In genomic region chrII:7301670-7302151, ce11 we compare ENCODE assay signal across 6 worm cellular contexts.
TF ChIP-seq lines count a peak whose summit lies in the region.

Gene cul-4, plus strand, starts transcription at chrII:7302101.

TF ChIP-seq in whole organism, L1 larva, 84 proteins besides CTCF, POLR2A, EP300 and RAD21 (continued from another document and continues in another):
- TF ChIP-seq lin-13 (GFP tag; optimal IDR thresholded peaks at IDR 0.05; lab: Kevin White, UChicago) (no peak), nhr-71 (tag; optimal IDR thresholded peaks at IDR 0.05; lab: Kevin White, UChicago) (peak; percentile 86), nhr-76 (tag; optimal IDR thresholded peaks at IDR 0.05; lab: Kevin White, UChicago) (no peak), C16A3.4 (tag; optimal IDR thresholded peaks at IDR 0.05; lab: Kevin White, UChicago) (peak; percentile 41), lsy-2 (tag; optimal IDR thresholded peaks at IDR 0.05; lab: Kevin White, UChicago) (peak; percentile 84 to 88), sox-4 (tag; optimal IDR thresholded peaks at IDR 0.05; lab: Kevin White, UChicago) (no peak), nhr-77 (tag; optimal IDR thresholded peaks at IDR 0.05; lab: Kevin White, UChicago) (peak; percentile 12), fkh-8 (tag; optimal IDR thresholded peaks at IDR 0.05; lab: Kevin White, UChicago) (peak; percentile 27), F16B12.6 (tag; optimal IDR thresholded peaks at IDR 0.05; lab: Kevin White, UChicago) (peak; percentile 69), mef-2 (tag; optimal IDR thresholded peaks at IDR 0.05; lab: Kevin White, UChicago) (no peak), hlh-4 (tag; optimal IDR thresholded peaks at IDR 0.05; lab: Kevin White, UChicago) (no peak), unc-62 (GFP tag; optimal IDR thresholded peaks at IDR 0.05; lab: Kevin White, UChicago) (no peak), nhr-85 (tag; lab: Kevin White, UChicago) (peak; percentile 89), ceh-90 (tag; optimal IDR thresholded peaks at IDR 0.05; lab: Kevin White, UChicago) (no peak), ceh-88 (GFP tag; IDR thresholded peaks at IDR 0.05; lab: Robert Waterston, UW) (0 out of 2 replicates have a peak, but pooled peaks have one; percentile 28), hpl-2 (GFP tag; optimal IDR thresholded peaks at IDR 0.05; lab: Kevin White, UChicago) (no peak), zag-1 (tag; optimal IDR thresholded peaks at IDR 0.05; lab: Kevin White, UChicago) (no peak), unc-30 (tag; optimal IDR thresholded peaks at IDR 0.05; lab: Kevin White, UChicago) (no peak), aly-2 (tag; optimal IDR thresholded peaks at IDR 0.05; lab: Kevin White, UChicago) (no peak), nhr-19 (GFP tag; conservative IDR thresholded peaks at IDR 0.05; lab: Robert Waterston, UW) (peak; percentile 82), unc-130 (tag; optimal IDR thresholded peaks at IDR 0.05; lab: Kevin White, UChicago) (peak; percentile 75), elt-3 (tag; optimal IDR thresholded peaks at IDR 0.05; lab: Kevin White, UChicago) (peak in 2 of 6 experiments; percentile 21 to 61)

TF ChIP-seq in whole organism, L2 larva, 48 proteins besides CTCF, POLR2A, EP300 and RAD21 (continued from another document and continues in another):
- TF ChIP-seq aly-2 (tag; optimal IDR thresholded peaks at IDR 0.05; lab: Kevin White, UChicago) = no peak
- TF ChIP-seq mab-5 (tag; optimal IDR thresholded peaks at IDR 0.05; lab: Kevin White, UChicago) = peak; percentile 30
- TF ChIP-seq R02D3.7 (tag; optimal IDR thresholded peaks at IDR 0.05; lab: Kevin White, UChicago) = peak; percentile 26
- no peak for TF ChIP-seq skn-1 (tag; optimal IDR thresholded peaks at IDR 0.05; lab: Kevin White, UChicago)
- no peak for TF ChIP-seq zag-1 (tag; optimal IDR thresholded peaks at IDR 0.05; lab: Kevin White, UChicago)
- no peak for TF ChIP-seq snpc-4 (tag; optimal IDR thresholded peaks at IDR 0.05; lab: Kevin White, UChicago)
- TF ChIP-seq C34F6.9 (tag; optimal IDR thresholded peaks at IDR 0.05; lab: Kevin White, UChicago) = peak; percentile 81
- no peak for TF ChIP-seq mdl-1 (tag; optimal IDR thresholded peaks at IDR 0.05; lab: Kevin White, UChicago)
- TF ChIP-seq nhr-129 (tag; optimal IDR thresholded peaks at IDR 0.05; lab: Kevin White, UChicago) = peak; percentile 31
- peak; percentile 71 for TF ChIP-seq sma-3 (GFP tag; optimal IDR thresholded peaks at IDR 0.05; lab: Kevin White, UChicago)
- TF ChIP-seq alr-1 (tag; optimal IDR thresholded peaks at IDR 0.05; lab: Kevin White, UChicago) = no peak
- TF ChIP-seq blmp-1 (tag; optimal IDR thresholded peaks at IDR 0.05; lab: Kevin White, UChicago; ENCODE audit: insufficient read depth) = peak; percentile 27
- no peak for TF ChIP-seq nhr-6 (tag; optimal IDR thresholded peaks at IDR 0.05; lab: Kevin White, UChicago)
- no peak for TF ChIP-seq nhr-25 (tag; optimal IDR thresholded peaks at IDR 0.05; lab: Kevin White, UChicago)
- no peak for TF ChIP-seq ztf-11 (tag; optimal IDR thresholded peaks at IDR 0.05; lab: Kevin White, UChicago)
- peak; percentile 41 for TF ChIP-seq nhr-21 (tag; optimal IDR thresholded peaks at IDR 0.05; lab: Kevin White, UChicago)
- no peak for TF ChIP-seq mbf-1 (tag; optimal IDR thresholded peaks at IDR 0.05; lab: Kevin White, UChicago)
- no peak for TF ChIP-seq nhr-11 (tag; optimal IDR thresholded peaks at IDR 0.05; lab: Kevin White, UChicago)
- no peak for TF ChIP-seq nhr-23 (tag; optimal IDR thresholded peaks at IDR 0.05; lab: Kevin White, UChicago)
- no peak for TF ChIP-seq unc-55 (GFP tag; optimal IDR thresholded peaks at IDR 0.05; lab: Kevin White, UChicago)
- TF ChIP-seq nhr-237 (tag; optimal IDR thresholded peaks at IDR 0.05; lab: Kevin White, UChicago) = no peak
- TF ChIP-seq fos-1 (tag; optimal IDR thresholded peaks at IDR 0.05; lab: Kevin White, UChicago) = no peak
- no peak for TF ChIP-seq ZK546.5 (tag; optimal IDR thresholded peaks at IDR 0.05; lab: Kevin White, UChicago)
- TF ChIP-seq lin-13 (GFP tag; optimal IDR thresholded peaks at IDR 0.05; lab: Kevin White, UChicago) = no peak

TF ChIP-seq in whole organism, L3 larva, 47 proteins besides CTCF, POLR2A, EP300 and RAD21 (continued from another document):
- no peak for TF ChIP-seq elt-1 (tag; optimal IDR thresholded peaks at IDR 0.05; lab: Kevin White, UChicago)
- peak; percentile 83 for TF ChIP-seq snpc-4 (tag; optimal IDR thresholded peaks at IDR 0.05; lab: Kevin White, UChicago)
- no peak for TF ChIP-seq nhr-77 (tag; optimal IDR thresholded peaks at IDR 0.05; lab: Kevin White, UChicago)
- TF ChIP-seq skn-1 (tag; optimal IDR thresholded peaks at IDR 0.05; lab: Kevin White, UChicago) = no peak
- no peak for TF ChIP-seq ztf-11 (tag; optimal IDR thresholded peaks at IDR 0.05; lab: Kevin White, UChicago)
- TF ChIP-seq hmg-11 (tag; optimal IDR thresholded peaks at IDR 0.05; lab: Kevin White, UChicago) = no peak
- no peak for TF ChIP-seq nhr-23 (tag; optimal IDR thresholded peaks at IDR 0.05; lab: Kevin White, UChicago)
- TF ChIP-seq unc-39 (tag; optimal IDR thresholded peaks at IDR 0.05; lab: Kevin White, UChicago) = no peak
- TF ChIP-seq nhr-25 (tag; optimal IDR thresholded peaks at IDR 0.05; lab: Kevin White, UChicago) = peak; percentile 69
- no peak for TF ChIP-seq egl-27 (tag; optimal IDR thresholded peaks at IDR 0.05; lab: Kevin White, UChicago)
- TF ChIP-seq fos-1 (tag; optimal IDR thresholded peaks at IDR 0.05; lab: Kevin White, UChicago) = no peak
- no peak for TF ChIP-seq eor-1 (tag; optimal IDR thresholded peaks at IDR 0.05; lab: Kevin White, UChicago)
- TF ChIP-seq nhr-43 (tag; optimal IDR thresholded peaks at IDR 0.05; lab: Kevin White, UChicago; ENCODE audit: poor library complexity, severe bottlenecking) = peak; percentile 75
- peak; percentile 29 for TF ChIP-seq ceh-82 (tag; optimal IDR thresholded peaks at IDR 0.05; lab: Kevin White, UChicago)
- TF ChIP-seq daf-12 (tag; optimal IDR thresholded peaks at IDR 0.05; lab: Kevin White, UChicago) = no peak
- TF ChIP-seq elt-2 (tag; optimal IDR thresholded peaks at IDR 0.05; lab: Kevin White, UChicago) = peak; percentile 47
- no peak for TF ChIP-seq nfya-1 (tag; optimal IDR thresholded peaks at IDR 0.05; lab: Kevin White, UChicago; ENCODE audit: insufficient read depth)

TF ChIP-seq in whole organism, L4 larva, 104 proteins besides CTCF, POLR2A, EP300 and RAD21 (continued from another document and continues in another):
- TF ChIP-seq unc-130 (GFP tag; optimal IDR thresholded peaks at IDR 0.05; lab: Kevin White, UChicago) = peak; percentile 71
- no peak for TF ChIP-seq fos-1 (tag; optimal IDR thresholded peaks at IDR 0.05; lab: Kevin White, UChicago)
- no peak for TF ChIP-seq vab-7 (GFP tag; IDR thresholded peaks at IDR 0.05; lab: Robert Waterston, UW)
- no peak for TF ChIP-seq ceh-20 (GFP tag; IDR thresholded peaks at IDR 0.05; lab: Robert Waterston, UW)
- no peak for TF ChIP-seq dmd-6 (GFP tag; IDR thresholded peaks at IDR 0.05; lab: Robert Waterston, UW)
- peak; percentile 82 for TF ChIP-seq Y48G9A.11 (GFP tag; IDR thresholded peaks at IDR 0.05; lab: Robert Waterston, UW)
- TF ChIP-seq dmd-8 (GFP tag; IDR thresholded peaks at IDR 0.05; lab: Robert Waterston, UW) = no peak
- TF ChIP-seq daf-16 (GFP tag; optimal IDR thresholded peaks at IDR 0.05; lab: Kevin White, UChicago) = peak in 1 of 2 experiments; percentile 5
- TF ChIP-seq daf-16 (tag; optimal IDR thresholded peaks at IDR 0.05; lab: Kevin White, UChicago) = no peak
- no peak for TF ChIP-seq F37D6.2 (tag; optimal IDR thresholded peaks at IDR 0.05; lab: Kevin White, UChicago)
- peak; percentile 96 for TF ChIP-seq aha-1 (tag; lab: Kevin White, UChicago)
- no peak for TF ChIP-seq daf-12 (tag; optimal IDR thresholded peaks at IDR 0.05; lab: Kevin White, UChicago)
- no peak for TF ChIP-seq fkh-10 (GFP tag; optimal IDR thresholded peaks at IDR 0.05; lab: Kevin White, UChicago)
- no peak for TF ChIP-seq tra-1 (GFP tag; IDR thresholded peaks at IDR 0.05; lab: Robert Waterston, UW)
- no peak for TF ChIP-seq Y105C5A.15 (GFP tag; IDR thresholded peaks at IDR 0.05; lab: Robert Waterston, UW)
- no peak for TF ChIP-seq sdz-12 (GFP tag; optimal IDR thresholded peaks at IDR 0.05; lab: Kevin White, UChicago)
- peak; percentile 40 for TF ChIP-seq F10B5.3 (tag; optimal IDR thresholded peaks at IDR 0.05; lab: Kevin White, UChicago)
- TF ChIP-seq Y5F2A.4 (GFP tag; optimal IDR thresholded peaks at IDR 0.05; lab: Kevin White, UChicago) = no peak
- no peak for TF ChIP-seq egl-43 (GFP tag; IDR thresholded peaks at IDR 0.05; lab: Robert Waterston, UW)
- TF ChIP-seq lin-15B (tag; optimal IDR thresholded peaks at IDR 0.05; lab: Kevin White, UChicago) = peak; percentile 13
- TF ChIP-seq lin-38 (GFP tag; IDR thresholded peaks at IDR 0.05; lab: Robert Waterston, UW) = peak; percentile 84
- no peak for TF ChIP-seq ZK546.5 (tag; optimal IDR thresholded peaks at IDR 0.05; lab: Kevin White, UChicago)
- TF ChIP-seq mxl-3 (GFP tag; optimal IDR thresholded peaks at IDR 0.05; lab: Kevin White, UChicago) = no peak
- no peak for TF ChIP-seq ZK337.2 (GFP tag; IDR thresholded peaks at IDR 0.05; lab: Robert Waterston, UW)
- no peak for TF ChIP-seq nhr-48 (tag; optimal IDR thresholded peaks at IDR 0.05; lab: Kevin White, UChicago)
- no peak for TF ChIP-seq hif-1 (tag; optimal IDR thresholded peaks at IDR 0.05; lab: Kevin White, UChicago)
- TF ChIP-seq hlh-11 (tag; optimal IDR thresholded peaks at IDR 0.05; lab: Kevin White, UChicago) = peak; percentile 75
- TF ChIP-seq dpl-1 (GFP tag; optimal IDR thresholded peaks at IDR 0.05; lab: Kevin White, UChicago) = peak; percentile 78

TF ChIP-seq in whole organism, late embryonic, 69 proteins besides CTCF, POLR2A, EP300 and RAD21 (continued from another document):
- TF ChIP-seq ceh-31 (tag; optimal IDR thresholded peaks at IDR 0.05; lab: Kevin White, UChicago) = peak; percentile 10
- TF ChIP-seq T23F11.4 (GFP tag; optimal IDR thresholded peaks at IDR 0.05; lab: Kevin White, UChicago) = no peak
- TF ChIP-seq ceh-14 (tag; optimal IDR thresholded peaks at IDR 0.05; lab: Kevin White, UChicago) = peak; percentile 14
- no peak for TF ChIP-seq gmeb-2 (tag; optimal IDR thresholded peaks at IDR 0.05; lab: Kevin White, UChicago)
- no peak for TF ChIP-seq madf-2 (tag; optimal IDR thresholded peaks at IDR 0.05; lab: Kevin White, UChicago)
- peak; percentile 12 for TF ChIP-seq tbx-2 (tag; optimal IDR thresholded peaks at IDR 0.05; lab: Kevin White, UChicago)
- TF ChIP-seq ceh-48 (tag; optimal IDR thresholded peaks at IDR 0.05; lab: Kevin White, UChicago) = no peak
- no peak for TF ChIP-seq unc-3 (GFP tag; conservative IDR thresholded peaks at IDR 0.05; lab: Robert Waterston, UW)
- TF ChIP-seq unc-3 (tag; optimal IDR thresholded peaks at IDR 0.05; lab: Kevin White, UChicago) = no peak
- no peak for TF ChIP-seq che-1 (tag; optimal IDR thresholded peaks at IDR 0.05; lab: Kevin White, UChicago)
- TF ChIP-seq mec-3 (tag; optimal IDR thresholded peaks at IDR 0.05; lab: Kevin White, UChicago; ENCODE audit: borderline replicate concordance) = no peak
- no peak for TF ChIP-seq hlh-8 (tag; optimal IDR thresholded peaks at IDR 0.05; lab: Kevin White, UChicago)
- TF ChIP-seq ceh-45 (GFP tag; IDR thresholded peaks at IDR 0.05; lab: Robert Waterston, UW) = no peak
- TF ChIP-seq K09A11.1 (tag; optimal IDR thresholded peaks at IDR 0.05; lab: Kevin White, UChicago; ENCODE audit: insufficient read depth) = no peak

TF ChIP-seq in whole organism, young adult, 124 proteins besides CTCF, POLR2A, EP300 and RAD21 (continued from another document and continues in another):
- TF ChIP-seq Y79H2A.3 (GFP tag; conservative IDR thresholded peaks at IDR 0.05; lab: Robert Waterston, UW) (0 out of 2 replicates have a peak, but pooled peaks have one; percentile 16), K11D2.4 (GFP tag; IDR thresholded peaks at IDR 0.05; lab: Robert Waterston, UW) (no peak), mxl-1 (tag; optimal IDR thresholded peaks at IDR 0.05; lab: Kevin White, UChicago) (no peak), madf-6 (GFP tag; IDR thresholded peaks at IDR 0.05; lab: Robert Waterston, UW) (peak; percentile 99), rcor-1 (GFP tag; IDR thresholded peaks at IDR 0.05; lab: Robert Waterston, UW) (peak; percentile 88), ceh-58 (GFP tag; IDR thresholded peaks at IDR 0.05; lab: Robert Waterston, UW) (no peak), gei-17 (GFP tag; optimal IDR thresholded peaks at IDR 0.05; lab: Kevin White, UChicago) (no peak), F10E7.11 (tag; optimal IDR thresholded peaks at IDR 0.05; lab: Kevin White, UChicago) (no peak), lin-35 (GFP tag; optimal IDR thresholded peaks at IDR 0.05; lab: Kevin White, UChicago) (peak in 2 of 3 experiments; percentile 25 to 59), lin-54 (GFP tag; optimal IDR thresholded peaks at IDR 0.05; lab: Kevin White, UChicago) (peak; percentile 88), ets-4 (GFP tag; optimal IDR thresholded peaks at IDR 0.05; lab: Kevin White, UChicago) (no peak), fkh-3 (tag; optimal IDR thresholded peaks at IDR 0.05; lab: Kevin White, UChicago) (no peak), egrh-3 (GFP tag; IDR thresholded peaks at IDR 0.05; lab: Robert Waterston, UW) (no peak), snpc-1.1 (tag; optimal IDR thresholded peaks at IDR 0.05; lab: Kevin White, UChicago; ENCODE audit: insufficient read depth) (peak; percentile 79), pbrm-1 (GFP tag; IDR thresholded peaks at IDR 0.05; lab: Robert Waterston, UW) (peak; percentile 86), attf-3 (GFP tag; conservative IDR thresholded peaks at IDR 0.05; lab: Robert Waterston, UW) (peak; percentile 71), hmg-1.2 (GFP tag; IDR thresholded peaks at IDR 0.05; lab: Robert Waterston, UW) (peak; percentile 85), C06A6.2 (GFP tag; conservative IDR thresholded peaks at IDR 0.05; lab: Robert Waterston, UW) (no peak), ceh-40 (GFP tag; IDR thresholded peaks at IDR 0.05; lab: Robert Waterston, UW) (no peak), madf-10 (tag; optimal IDR thresholded peaks at IDR 0.05; lab: Kevin White, UChicago) (no peak), lsl-1 (GFP tag; optimal IDR thresholded peaks at IDR 0.05; lab: Kevin White, UChicago) (peak; percentile 94), F57C9.4 (tag; optimal IDR thresholded peaks at IDR 0.05; lab: Kevin White, UChicago) (no peak), lin-26 (GFP tag; IDR thresholded peaks at IDR 0.05; lab: Robert Waterston, UW) (no peak), nhr-80 (tag; optimal IDR thresholded peaks at IDR 0.05; lab: Kevin White, UChicago) (peak; percentile 22), dpl-1 (GFP tag; optimal IDR thresholded peaks at IDR 0.05; lab: Kevin White, UChicago) (peak; percentile 53), lir-1 (GFP tag; conservative IDR thresholded peaks at IDR 0.05; lab: Robert Waterston, UW) (peak; percentile 37; the same call in 1 of the 2 replicates), dox-1 (GFP tag; IDR thresholded peaks at IDR 0.05; lab: Robert Waterston, UW) (peak; percentile 90), Y95B8A.8 (GFP tag; IDR thresholded peaks at IDR 0.05; lab: Robert Waterston, UW) (0 out of 2 replicates have a peak, but pooled peaks have one; percentile 17), hsf-1 (GFP tag; IDR thresholded peaks at IDR 0.05; lab: Robert Waterston, UW) (peak; percentile 71), ZK185.1 (tag; optimal IDR thresholded peaks at IDR 0.05; lab: Kevin White, UChicago; ENCODE audit: poor library complexity, severe bottlenecking) (peak; percentile 85), Y56A3A.18 (GFP tag; IDR thresholded peaks at IDR 0.05; lab: Robert Waterston, UW) (0 out of 2 replicates have a peak, but pooled peaks have one; percentile 50), ztf-3 (GFP tag; optimal IDR thresholded peaks at IDR 0.05; lab: Kevin White, UChicago) (no peak), ztf-18 (tag; optimal IDR thresholded peaks at IDR 0.05; lab: Kevin White, UChicago) (peak; percentile 98), lsy-27 (tag; optimal IDR thresholded peaks at IDR 0.05; lab: Kevin White, UChicago; ENCODE audit: borderline replicate concordance, insufficient read depth) (no peak), tlf-1 (GFP tag; optimal IDR thresholded peaks at IDR 0.05; lab: Kevin White, UChicago) (peak; percentile 81), ccch-3 (GFP tag; optimal IDR thresholded peaks at IDR 0.05; lab: Kevin White, UChicago) (no peak), ama-1 (optimal IDR thresholded peaks at IDR 0.05; lab: Kevin White, UChicago) (no peak), ama-1 (GFP tag; optimal IDR thresholded peaks at IDR 0.05; lab: Kevin White, UChicago) (no peak), hlh-12 (tag; optimal IDR thresholded peaks at IDR 0.05; lab: Kevin White, UChicago) (no peak), mel-28 (tag; optimal IDR thresholded peaks at IDR 0.05; lab: Kevin White, UChicago; ENCODE audit: borderline replicate concordance) (no peak), nfya-2 (GFP tag; IDR thresholded peaks at IDR 0.05; lab: Robert Waterston, UW) (no peak), snpc-3.4 (tag; optimal IDR thresholded peaks at IDR 0.05; lab: Kevin White, UChicago) (peak; percentile 91), him-1 (tag; optimal IDR thresholded peaks at IDR 0.05; lab: Kevin White, UChicago) (peak; percentile 82)
